Fruit fly (Drosophila melanogaster) whole organism, embryonic: ENCODE measurements around the gene CG6168.

ENCODE experiments used
- CG10274 ChIP-seq: fragments of 200-800 bp; sonication (Bioruptor generic); optimal IDR thresholded peaks from 3 replicates; lab custom pipeline; 2017; ENCODE audit warnings: missing biosample characterization, mild to moderate bottlenecking, missing genetic modification characterization
- CG10431 ChIP-seq: fragments of 200-800 bp; sonication (Bioruptor generic); optimal IDR thresholded peaks from 3 replicates; lab custom pipeline; 2018; ENCODE audit warnings: missing biosample characterization, mild to moderate bottlenecking, missing genetic modification characterization
- CG10979 ChIP-seq: fragments of 200-800 bp; sonication (Bioruptor generic); optimal IDR thresholded peaks from 2 replicates; lab custom pipeline; 2018; ENCODE audit warnings: missing biosample characterization, mild to moderate bottlenecking, missing genetic modification characterization, moderate library complexity
- CG11247 ChIP-seq: fragments of 200-800 bp; sonication (Bioruptor generic); IDR thresholded peaks from 2 replicates; pipeline ENCODE4 v1.3.6; 2022; ENCODE audit warnings: missing biosample characterization, missing genetic modification characterization
- CG12391 ChIP-seq: fragments of 200-800 bp; sonication (Bioruptor generic); optimal IDR thresholded peaks from 3 replicates; lab custom pipeline; 2018; ENCODE audit warnings: missing biosample characterization, mild to moderate bottlenecking, missing genetic modification characterization, moderate library complexity
- CG12744 ChIP-seq: fragments of 200-800 bp; sonication (Bioruptor generic); optimal IDR thresholded peaks from 2 replicates; lab custom pipeline; 2016; ENCODE audit warnings: missing biosample characterization, missing genetic modification characterization
- CG12769 ChIP-seq: fragments of 200-800 bp; sonication (Bioruptor generic); optimal IDR thresholded peaks from 2 replicates; lab custom pipeline; 2019; ENCODE audit warnings: missing biosample characterization, mild to moderate bottlenecking, missing genetic modification characterization, moderate library complexity
- CG13296 ChIP-seq: fragments of 200-800 bp; sonication (Bioruptor generic); optimal IDR thresholded peaks from 3 replicates; lab custom pipeline; 2018; ENCODE audit warnings: missing biosample characterization, mild to moderate bottlenecking, missing genetic modification characterization
- CG13424 ChIP-seq: fragments of 200-800 bp; sonication (Bioruptor generic); optimal IDR thresholded peaks from 2 replicates; lab custom pipeline; 2019; ENCODE audit warnings: missing biosample characterization, mild to moderate bottlenecking, missing genetic modification characterization, moderate library complexity
- CG14710 ChIP-seq: fragments of 200-800 bp; sonication (Bioruptor generic); optimal IDR thresholded peaks from 3 replicates; lab custom pipeline; 2019; ENCODE audit warnings: missing biosample characterization, mild to moderate bottlenecking, missing genetic modification characterization, moderate library complexity
- CG15269 ChIP-seq: fragments of 200-800 bp; sonication (Bioruptor generic); optimal IDR thresholded peaks from 2 replicates; lab custom pipeline; 2018; ENCODE audit warnings: missing biosample characterization, mild to moderate bottlenecking, missing genetic modification characterization, moderate library complexity
- CG16779 ChIP-seq: fragments of 200-800 bp; sonication (Bioruptor generic); IDR thresholded peaks from 2 replicates; pipeline ENCODE4 v1.3.6; 2022; ENCODE audit warnings: missing biosample characterization, missing genetic modification characterization
- CG17802 ChIP-seq: fragments of 200-800 bp; sonication (Bioruptor generic); optimal IDR thresholded peaks from 2 replicates; lab custom pipeline; 2018; ENCODE audit warnings: missing biosample characterization, mild to moderate bottlenecking, missing genetic modification characterization, moderate library complexity
- CG18262 ChIP-seq: fragments of 200-800 bp; optimal IDR thresholded peaks from 3 replicates; lab custom pipeline; 2019; ENCODE audit warnings: missing biosample characterization, mild to moderate bottlenecking, missing genetic modification characterization, moderate library complexity
- CG2678 ChIP-seq: fragments of 200-800 bp; sonication (Bioruptor generic); optimal IDR thresholded peaks from 3 replicates; lab custom pipeline; 2019; ENCODE audit warnings: missing biosample characterization, mild to moderate bottlenecking, missing genetic modification characterization, moderate library complexity
- CG2712 ChIP-seq: fragments of 200-800 bp; optimal IDR thresholded peaks from 3 replicates; lab custom pipeline; 2019; ENCODE audit warnings: missing biosample characterization, mild to moderate bottlenecking, missing genetic modification characterization, moderate library complexity
- CG32532 ChIP-seq: fragments of 200-800 bp; sonication (Bioruptor generic); IDR thresholded peaks from 2 replicates; pipeline ENCODE4 v1.3.6; 2022; ENCODE audit warnings: missing biosample characterization, missing genetic modification characterization
- CG32767 ChIP-seq: fragments of 200-800 bp; sonication (Bioruptor generic); IDR thresholded peaks from 2 replicates; pipeline ENCODE4 v1.3.6; 2022; ENCODE audit warnings: missing biosample characterization, missing genetic modification characterization
- CG34422 ChIP-seq: fragments of 200-800 bp; sonication (Bioruptor generic); IDR thresholded peaks from 3 replicates; pipeline ENCODE4 v1.3.6; 2022; ENCODE audit warnings: missing biosample characterization, missing genetic modification characterization
- CG4424 ChIP-seq: fragments of 200-800 bp; sonication (Bioruptor generic); optimal IDR thresholded peaks from 3 replicates; lab custom pipeline; 2016; ENCODE audit warnings: missing biosample characterization, missing genetic modification characterization
- CG4730 ChIP-seq: fragments of 200-800 bp; sonication (Bioruptor generic); IDR thresholded peaks from 2 replicates; pipeline ENCODE4 v1.3.6; 2022; ENCODE audit warnings: missing biosample characterization, missing genetic modification characterization
- CG7556 ChIP-seq: fragments of 200-800 bp; sonication (Bioruptor generic); optimal IDR thresholded peaks from 2 replicates; lab custom pipeline; 2017; ENCODE audit warnings: missing biosample characterization, mild to moderate bottlenecking, missing genetic modification characterization
- CG7839 ChIP-seq: fragments of 200-800 bp; sonication (Bioruptor generic); optimal IDR thresholded peaks from 3 replicates; lab custom pipeline; 2018; ENCODE audit warnings: missing biosample characterization, mild to moderate bottlenecking, missing genetic modification characterization, moderate library complexity
- CG9932 ChIP-seq: fragments of 200-800 bp; sonication (Bioruptor generic); IDR thresholded peaks from 2 replicates; pipeline ENCODE4 v1.3.6; 2022; ENCODE audit warnings: missing biosample characterization, missing genetic modification characterization
- CoRest ChIP-seq: fragments of 200-800 bp; sonication (Bioruptor generic); optimal IDR thresholded peaks from 3 replicates; lab custom pipeline; 2018; ENCODE audit warnings: missing biosample characterization, mild to moderate bottlenecking, missing genetic modification characterization, moderate library complexity
- Dbx ChIP-seq: fragments of 200-800 bp; sonication (Bioruptor generic); IDR thresholded peaks from 3 replicates; pipeline ENCODE4 v1.3.6; 2022; ENCODE audit warnings: missing biosample characterization, missing genetic modification characterization
- Deaf1 ChIP-seq: fragments of 200-800 bp; optimal IDR thresholded peaks from 3 replicates; lab custom pipeline; 2019; ENCODE audit warnings: missing biosample characterization, mild to moderate bottlenecking, missing genetic modification characterization, moderate library complexity
- Drgx ChIP-seq: fragments of 200-800 bp; sonication (Bioruptor generic); IDR thresholded peaks from 2 replicates; pipeline ENCODE4 v1.3.6; 2022; ENCODE audit warnings: missing biosample characterization, missing genetic modification characterization
- Hey ChIP-seq: fragments of 200-800 bp; sonication (Bioruptor generic); optimal IDR thresholded peaks from 3 replicates; lab custom pipeline; 2018; ENCODE audit warnings: missing biosample characterization, mild to moderate bottlenecking, missing genetic modification characterization
- Hmr ChIP-seq: fragments of 200-800 bp; sonication (Bioruptor generic); optimal IDR thresholded peaks from 3 replicates; lab custom pipeline; 2017; ENCODE audit warnings: mild to moderate bottlenecking, missing biosample characterization, missing genetic modification reagents, missing genetic modification characterization
- Hr3 ChIP-seq: fragments of 200-800 bp; sonication (Bioruptor generic); optimal IDR thresholded peaks from 3 replicates; lab custom pipeline; 2016; ENCODE audit warnings: missing biosample characterization, missing genetic modification characterization
- Med ChIP-seq: fragments of 200-800 bp; sonication (Bioruptor generic); peaks from one replicate; lab custom pipeline; 2016; ENCODE audit warnings: missing biosample characterization, missing genetic modification characterization, mild to moderate bottlenecking, inconsistent platforms, moderate library complexity
- Meics ChIP-seq: fragments of 200-800 bp; sonication (Bioruptor generic); optimal IDR thresholded peaks from 2 replicates; lab custom pipeline; 2017; ENCODE audit warnings: missing biosample characterization, mild to moderate bottlenecking, missing genetic modification characterization
- Sry-δ ChIP-seq: fragments of 200-800 bp; sonication (Bioruptor generic); optimal IDR thresholded peaks from 2 replicates; lab custom pipeline; 2016; ENCODE audit warnings: missing biosample characterization, missing genetic modification characterization
- Xrp1 ChIP-seq: fragments of 200-800 bp; sonication (Bioruptor generic); IDR thresholded peaks from 2 replicates; pipeline ENCODE4 v1.3.6; 2022; ENCODE audit warnings: missing biosample characterization, missing genetic modification characterization
- ci ChIP-seq: fragments of 200-800 bp; sonication (Bioruptor generic); IDR thresholded peaks from 3 replicates; pipeline ENCODE4 v1.3.6; 2022; ENCODE audit warnings: missing biosample characterization, missing genetic modification characterization
- gce ChIP-seq: fragments of 200-800 bp; sonication (Bioruptor generic); IDR thresholded peaks from 3 replicates; pipeline ENCODE4 v1.3.6; 2022; ENCODE audit warnings: missing biosample characterization, missing genetic modification characterization
- gro ChIP-seq: fragments of 200-800 bp; sonication (Bioruptor generic); optimal IDR thresholded peaks from 2 replicates; lab custom pipeline; 2016; ENCODE audit warnings: missing biosample characterization, missing genetic modification characterization
- gsb-n ChIP-seq: fragments of 200-800 bp; sonication (Bioruptor generic); optimal IDR thresholded peaks from 3 replicates; lab custom pipeline; 2018; ENCODE audit warnings: missing biosample characterization, mild to moderate bottlenecking, missing genetic modification characterization
- nmo ChIP-seq: fragments of 200-800 bp; sonication (Bioruptor generic); optimal IDR thresholded peaks from 2 replicates; lab custom pipeline; 2018; ENCODE audit warnings: missing biosample characterization, mild to moderate bottlenecking, missing genetic modification characterization, moderate library complexity
- pzg ChIP-seq: fragments of 200-800 bp; sonication (Bioruptor generic); optimal IDR thresholded peaks from 3 replicates; lab custom pipeline; 2018; ENCODE audit warnings: missing biosample characterization, mild to moderate bottlenecking, missing genetic modification characterization, moderate library complexity
- ro ChIP-seq: fragments of 200-800 bp; sonication (Bioruptor generic); IDR thresholded peaks from 2 replicates; pipeline ENCODE4 v1.3.6; 2022; ENCODE audit warnings: missing biosample characterization, missing genetic modification characterization
- sens-2 ChIP-seq: fragments of 200-800 bp; sonication (Bioruptor generic); IDR thresholded peaks from 2 replicates; pipeline ENCODE4 v1.3.6; 2022; ENCODE audit warnings: missing biosample characterization, missing genetic modification characterization
- slbo ChIP-seq: fragments of 200-800 bp; sonication (Bioruptor generic); IDR thresholded peaks from 2 replicates; pipeline ENCODE4 v1.3.6; 2022; ENCODE audit warnings: missing biosample characterization, missing genetic modification characterization
- so ChIP-seq: fragments of 200-800 bp; sonication (Bioruptor generic); IDR thresholded peaks from 3 replicates; pipeline ENCODE4 v1.3.6; 2022; ENCODE audit warnings: missing biosample characterization, missing genetic modification characterization
- sob ChIP-seq: fragments of 200-800 bp; sonication (Bioruptor generic); IDR thresholded peaks from 2 replicates; pipeline ENCODE4 v1.3.6; 2022; ENCODE audit warnings: missing biosample characterization, missing genetic modification characterization
- sqz ChIP-seq: fragments of 200-800 bp; sonication (Bioruptor generic); optimal IDR thresholded peaks from 3 replicates; lab custom pipeline; 2018; ENCODE audit warnings: missing biosample characterization, mild to moderate bottlenecking, missing genetic modification characterization
- tap ChIP-seq: fragments of 200-800 bp; optimal IDR thresholded peaks from 3 replicates; lab custom pipeline; 2019; ENCODE audit warnings: missing biosample characterization, mild to moderate bottlenecking, missing genetic modification characterization, moderate library complexity
- wek ChIP-seq: fragments of 200-800 bp; sonication (Bioruptor generic); optimal IDR thresholded peaks from 3 replicates; lab custom pipeline; 2018; ENCODE audit warnings: missing biosample characterization, mild to moderate bottlenecking, missing genetic modification characterization, moderate library complexity

CG6168 gene

DNA sequence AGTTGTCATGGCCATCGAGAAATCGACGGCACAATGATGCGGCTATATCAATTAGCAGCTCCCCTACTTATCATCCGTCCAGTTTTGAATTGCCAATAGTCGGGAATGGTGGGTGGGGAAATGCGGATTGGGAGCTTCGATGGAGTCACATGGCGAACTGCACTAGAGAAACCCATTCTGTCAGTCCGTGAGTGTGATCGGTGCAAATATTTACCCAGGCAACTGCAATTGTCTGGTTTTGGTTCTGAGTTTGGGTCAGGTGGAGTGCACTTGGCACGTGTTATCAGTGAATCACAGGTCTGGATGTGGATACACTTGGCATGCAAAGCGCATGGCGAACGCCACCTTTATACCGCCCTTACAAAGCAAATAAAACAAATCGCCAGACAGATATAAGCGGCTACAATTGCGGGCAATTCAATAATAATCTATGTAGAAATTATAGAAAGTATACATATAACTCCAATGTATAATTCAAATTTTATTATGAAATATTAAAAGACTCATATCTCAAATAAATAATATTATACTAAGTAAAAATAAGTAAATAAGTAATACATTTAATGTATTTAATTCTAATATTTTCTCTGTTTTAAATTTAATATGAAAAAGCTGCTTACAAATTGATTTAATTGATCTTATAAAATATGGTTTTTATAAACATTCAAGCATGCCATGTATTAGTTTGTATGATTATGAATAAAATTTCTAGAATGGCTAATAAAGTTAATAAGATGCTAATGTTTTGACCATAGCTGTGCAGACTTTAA lies 49.1 kb downstream of the CG6168 start:
- TF ChIP-seq CG11247 (GFP tag; lab: Robert Waterston, UW), result no peak; the same call in 1 of the 2 replicates
- TF ChIP-seq sob, result no peak
- peak; percentile 52; the same call in 1 of the 2 replicates for TF ChIP-seq sens-2
- TF ChIP-seq CG17802 (tag; lab: Kevin White, UChicago), result no peak
- no peak for TF ChIP-seq CG4424
- 0 out of 2 replicates have a peak, but pooled peaks have one; percentile 26 for TF ChIP-seq slbo (GFP tag; lab: Robert Waterston, UW)
- no peak for TF ChIP-seq CG12744 (GFP tag; lab: Kevin White, UChicago)
- peak; percentile 50 for TF ChIP-seq CoRest
- TF ChIP-seq CG15269 (tag; lab: Kevin White, UChicago), result peak; percentile 28
- no peak for TF ChIP-seq gce
- TF ChIP-seq Xrp1, result no peak
- peak; percentile 32; the same call in 1 of the 2 replicates for TF ChIP-seq CG32532 (GFP tag; lab: Robert Waterston, UW)
- peak; percentile 52; the same call in 1 of the 3 replicates for TF ChIP-seq ci (GFP tag; lab: Robert Waterston, UW)
- peak; percentile 39 for TF ChIP-seq Meics (GFP tag; lab: Kevin White, UChicago)
- peak; percentile 21 for TF ChIP-seq Deaf1 (tag; lab: Kevin White, UChicago)
- peak; percentile 21 for TF ChIP-seq CG10979 (tag; lab: Kevin White, UChicago)
- TF ChIP-seq CG32767 (GFP tag; lab: Robert Waterston, UW), result 0 out of 2 replicates have a peak, but pooled peaks have one; percentile 28
- TF ChIP-seq Med (GFP tag; lab: Kevin White, UChicago), result peak; percentile 74
- TF ChIP-seq pzg (GFP tag; lab: Kevin White, UChicago), result no peak
- TF ChIP-seq Hmr, result peak; percentile 18
- TF ChIP-seq CG13424, result peak; percentile 15
- TF ChIP-seq CG14710 (tag; lab: Kevin White, UChicago), result peak; percentile 5
- no peak for TF ChIP-seq ro (GFP tag; lab: Robert Waterston, UW)
- TF ChIP-seq so (GFP tag; lab: Robert Waterston, UW), result no peak
- peak; percentile 13 for TF ChIP-seq CG13296 (GFP tag; lab: Kevin White, UChicago)
- TF ChIP-seq Hr3 (GFP tag; lab: Kevin White, UChicago), result no peak
- TF ChIP-seq nmo (GFP tag; lab: Kevin White, UChicago), result peak; percentile 48
- no peak for TF ChIP-seq CG10431 (GFP tag; lab: Kevin White, UChicago)
- peak; percentile 8 for TF ChIP-seq Hey (tag; lab: Kevin White, UChicago)
- peak; percentile 23 for TF ChIP-seq tap (tag; lab: Kevin White, UChicago)
- TF ChIP-seq CG12391 (tag; lab: Kevin White, UChicago), result peak; percentile 19
- peak; percentile 16; the same call in 1 of the 2 replicates for TF ChIP-seq CG4730 (GFP tag; lab: Robert Waterston, UW)
- no peak for TF ChIP-seq wek
- TF ChIP-seq sqz (GFP tag; lab: Kevin White, UChicago), result no peak
- peak; percentile 35; the same call in 1 of the 2 replicates for TF ChIP-seq CG9932 (GFP tag; lab: Robert Waterston, UW)
- peak; percentile 18 for TF ChIP-seq CG7556 (GFP tag; lab: Kevin White, UChicago)
- TF ChIP-seq CG7839 (tag; lab: Kevin White, UChicago), result peak; percentile 66
- TF ChIP-seq Dbx (GFP tag; lab: Robert Waterston, UW), result peak; percentile 12; the same call in 1 of the 3 replicates
- TF ChIP-seq CG16779 (GFP tag; lab: Robert Waterston, UW), result peak; percentile 55; the same call in 1 of the 2 replicates
- TF ChIP-seq CG2678, result peak; percentile 76
- peak; percentile 26 for TF ChIP-seq CG12769 (tag; lab: Kevin White, UChicago)
- TF ChIP-seq CG18262 (tag; lab: Kevin White, UChicago), result peak; percentile 65
- TF ChIP-seq Sry-δ, result no peak
- peak; percentile 56 for TF ChIP-seq CG2712 (tag; lab: Kevin White, UChicago)
- peak; percentile 32; the same call in 1 of the 2 replicates for TF ChIP-seq Drgx (GFP tag; lab: Robert Waterston, UW)
- TF ChIP-seq gro (GFP tag; lab: Kevin White, UChicago), result no peak
- TF ChIP-seq gsb-n (tag; lab: Kevin White, UChicago), result no peak
- 0 out of 3 replicates have a peak, but pooled peaks have one; percentile 15 for TF ChIP-seq CG34422 (GFP tag; lab: Robert Waterston, UW)
- TF ChIP-seq CG10274 (GFP tag; lab: Kevin White, UChicago), result peak; percentile 89
